Fruit fly (Drosophila melanogaster) whole organism, embryonic: ENCODE data around the gene Nxf3.
A peak's percentile ranks its signal among the peaks of the same experiment; 100 is the strongest.

Experiments used
- Antp ChIP-seq: fragments of 200-800 bp; sonication (Bioruptor generic); optimal IDR thresholded peaks from 3 replicates; lab custom pipeline; 2016; ENCODE audit warnings: missing biosample characterization, missing genetic modification characterization
- B-H2 ChIP-seq: fragments of 200-800 bp; sonication (Bioruptor generic); optimal IDR thresholded peaks from 2 replicates; lab custom pipeline; 2018; ENCODE audit warnings: missing biosample characterization, mild to moderate bottlenecking, missing genetic modification characterization
- CG11695 ChIP-seq: fragments of 200-800 bp; sonication (Bioruptor generic); IDR thresholded peaks from 3 replicates; pipeline ENCODE4 v1.3.6; 2022; ENCODE audit warnings: missing biosample characterization, missing genetic modification characterization
- CG13123 ChIP-seq: fragments of 200-800 bp; sonication (Bioruptor generic); optimal IDR thresholded peaks from 2 replicates; lab custom pipeline; 2016; ENCODE audit warnings: missing biosample characterization, missing genetic modification characterization
- CG13296 ChIP-seq: fragments of 200-800 bp; sonication (Bioruptor generic); optimal IDR thresholded peaks from 3 replicates; lab custom pipeline; 2018; ENCODE audit warnings: missing biosample characterization, mild to moderate bottlenecking, missing genetic modification characterization
- CG13624 ChIP-seq: fragments of 200-800 bp; sonication (Bioruptor generic); optimal IDR thresholded peaks from 2 replicates; lab custom pipeline; 2016; ENCODE audit warnings: missing biosample characterization, missing genetic modification characterization
- CG17186 ChIP-seq: fragments of 200-800 bp; sonication (Bioruptor generic); optimal IDR thresholded peaks from 3 replicates; lab custom pipeline; 2017; ENCODE audit warnings: missing biosample characterization, missing genetic modification reagents, missing genetic modification characterization
- CG31388 ChIP-seq: fragments of 200-800 bp; sonication (Bioruptor generic); optimal IDR thresholded peaks from 2 replicates; lab custom pipeline; 2016; ENCODE audit warnings: missing biosample characterization, missing genetic modification characterization
- CG31441 ChIP-seq: fragments of 200-800 bp; sonication (Bioruptor generic); IDR thresholded peaks from 2 replicates; pipeline ENCODE4 v1.3.6; 2022; ENCODE audit warnings: missing biosample characterization, missing genetic modification characterization
- CG33213 ChIP-seq: fragments of 200-800 bp; sonication (Bioruptor generic); optimal IDR thresholded peaks from 3 replicates; lab custom pipeline; 2016; ENCODE audit warnings: missing biosample characterization, missing genetic modification characterization
- CG3847 ChIP-seq: fragments of 200-800 bp; sonication (Bioruptor generic); IDR thresholded peaks from 2 replicates; pipeline ENCODE4 v1.3.6; 2022; ENCODE audit warnings: missing biosample characterization, missing genetic modification characterization
- CG3995 ChIP-seq: fragments of 200-800 bp; sonication (Bioruptor generic); optimal IDR thresholded peaks from 3 replicates; lab custom pipeline; 2016; ENCODE audit warnings: missing biosample characterization, missing genetic modification characterization
- CG42726 ChIP-seq: fragments of 200-800 bp; sonication (Bioruptor generic); IDR thresholded peaks from 2 replicates; pipeline ENCODE4 v1.3.6; 2022; ENCODE audit warnings: missing biosample characterization, missing genetic modification characterization; ENCODE audit not compliant: partially characterized antibody
- CG4617 ChIP-seq: fragments of 200-800 bp; sonication (Bioruptor generic); optimal IDR thresholded peaks from 3 replicates; lab custom pipeline; 2016; ENCODE audit warnings: missing biosample characterization, missing genetic modification characterization, borderline replicate concordance
- CG6813 ChIP-seq: fragments of 200-800 bp; sonication (Bioruptor generic); optimal IDR thresholded peaks from 2 replicates; lab custom pipeline; 2017; ENCODE audit warnings: missing biosample characterization, missing genetic modification characterization, mild to moderate bottlenecking, moderate library complexity, missing genetic modification reagents
- CG8281 ChIP-seq: fragments of 200-800 bp; sonication (Bioruptor generic); optimal IDR thresholded peaks from 2 replicates; lab custom pipeline; 2018; ENCODE audit warnings: missing biosample characterization, mild to moderate bottlenecking, missing genetic modification characterization, moderate library complexity
- CG8359 ChIP-seq: fragments of 200-800 bp; sonication (Bioruptor generic); optimal IDR thresholded peaks from 2 replicates; lab custom pipeline; 2017; ENCODE audit warnings: missing biosample characterization, mild to moderate bottlenecking, missing genetic modification characterization, borderline replicate concordance
- CG9609 ChIP-seq: fragments of 200-800 bp; sonication (Bioruptor generic); optimal IDR thresholded peaks from 3 replicates; lab custom pipeline; 2016; ENCODE audit warnings: missing biosample characterization, missing genetic modification characterization
- CG9817 ChIP-seq: fragments of 200-800 bp; sonication (Bioruptor generic); optimal IDR thresholded peaks from 2 replicates; lab custom pipeline; 2018; ENCODE audit warnings: missing biosample characterization, mild to moderate bottlenecking, missing genetic modification characterization, moderate library complexity
- CHES-1-like ChIP-seq: fragments of 200-800 bp; sonication (Bioruptor generic); optimal IDR thresholded peaks from 2 replicates; lab custom pipeline; 2016; ENCODE audit warnings: missing biosample characterization, missing genetic modification characterization
- CTCF ChIP-seq: fragments of 200-800 bp; sonication (Bioruptor generic); optimal IDR thresholded peaks from 2 replicates; lab custom pipeline; 2017; ENCODE audit warnings: missing biosample characterization, mild to moderate bottlenecking, missing genetic modification characterization, moderate library complexity
- D19B ChIP-seq: fragments of 200-800 bp; sonication (Bioruptor generic); optimal IDR thresholded peaks from 2 replicates; lab custom pipeline; 2017; ENCODE audit warnings: missing biosample characterization, mild to moderate bottlenecking, missing genetic modification characterization
- Deaf1 ChIP-seq: fragments of 200-800 bp; optimal IDR thresholded peaks from 3 replicates; lab custom pipeline; 2019; ENCODE audit warnings: missing biosample characterization, mild to moderate bottlenecking, missing genetic modification characterization, moderate library complexity
- Dip2 ChIP-seq: fragments of 200-800 bp; sonication (Bioruptor generic); IDR thresholded peaks from 2 replicates; pipeline ENCODE4 v1.3.6; 2022; ENCODE audit warnings: missing biosample characterization, missing genetic modification characterization
- Dll ChIP-seq: fragments of 200-800 bp; sonication (Bioruptor generic); IDR thresholded peaks from 4 replicates; pipeline ENCODE4 v1.3.6; 2022; ENCODE audit warnings: missing biosample characterization, missing genetic modification characterization; ENCODE audit not compliant: partially characterized antibody
- E2f1 ChIP-seq: fragments of 200-800 bp; sonication (Bioruptor generic); IDR thresholded peaks from 2 replicates; pipeline ENCODE4 v1.3.6; 2022; ENCODE audit warnings: missing biosample characterization, missing genetic modification characterization
- Elba2 ChIP-seq: fragments of 200-800 bp; sonication (Bioruptor generic); optimal IDR thresholded peaks from 3 replicates; lab custom pipeline; 2016; ENCODE audit warnings: missing biosample characterization, missing genetic modification characterization
- Jarid2 ChIP-seq: fragments of 200-800 bp; sonication (Bioruptor generic); optimal IDR thresholded peaks from 3 replicates; lab custom pipeline; 2017; ENCODE audit warnings: mild to moderate bottlenecking, missing biosample characterization, missing genetic modification reagents, missing genetic modification characterization
- Max ChIP-seq: fragments of 200-800 bp; sonication (Bioruptor generic); optimal IDR thresholded peaks from 2 replicates; lab custom pipeline; 2016; ENCODE audit warnings: missing biosample characterization, mild to moderate bottlenecking, missing genetic modification characterization
- Nf-YA ChIP-seq: fragments of 200-800 bp; sonication (Bioruptor generic); IDR thresholded peaks from 2 replicates; pipeline ENCODE4 v1.3.6; 2022; ENCODE audit warnings: missing biosample characterization, missing genetic modification characterization
- Rx ChIP-seq: fragments of 200-800 bp; sonication (Bioruptor generic); IDR thresholded peaks from 2 replicates; pipeline ENCODE4 v1.3.6; 2022; ENCODE audit warnings: missing biosample characterization, missing genetic modification characterization
- Side ChIP-seq: fragments of 200-800 bp; sonication (Bioruptor generic); optimal IDR thresholded peaks from 2 replicates; lab custom pipeline; 2016; ENCODE audit warnings: missing biosample characterization, missing genetic modification characterization
- TFAM ChIP-seq: fragments of 200-800 bp; sonication (Bioruptor generic); optimal IDR thresholded peaks from 2 replicates; lab custom pipeline; 2017; ENCODE audit warnings: missing biosample characterization, missing genetic modification characterization, inconsistent platforms
- bigmax ChIP-seq: fragments of 200-800 bp; sonication (Bioruptor generic); optimal IDR thresholded peaks from 2 replicates; lab custom pipeline; 2018; ENCODE audit warnings: missing biosample characterization, mild to moderate bottlenecking, missing genetic modification characterization
- cg ChIP-seq: fragments of 200-800 bp; sonication (Bioruptor generic); optimal IDR thresholded peaks from 3 replicates; lab custom pipeline; 2019; ENCODE audit warnings: missing biosample characterization, mild to moderate bottlenecking, missing genetic modification characterization, moderate library complexity
- eyg ChIP-seq: fragments of 200-800 bp; sonication (Bioruptor generic); optimal IDR thresholded peaks from 3 replicates; lab custom pipeline; 2016; ENCODE audit warnings: missing biosample characterization, missing genetic modification characterization
- fd3F ChIP-seq: fragments of 200-800 bp; sonication (Bioruptor generic); optimal IDR thresholded peaks from 2 replicates; lab custom pipeline; 2018; ENCODE audit warnings: missing biosample characterization, mild to moderate bottlenecking, missing genetic modification characterization, moderate library complexity
- fd64A ChIP-seq: fragments of 200-800 bp; sonication (Bioruptor generic); optimal IDR thresholded peaks from 3 replicates; lab custom pipeline; 2018; ENCODE audit warnings: missing biosample characterization, mild to moderate bottlenecking, missing genetic modification characterization
- gt ChIP-seq: fragments of 200-800 bp; sonication (Bioruptor generic); IDR thresholded peaks from 2 replicates; pipeline ENCODE4 v1.3.6; 2022; ENCODE audit warnings: missing biosample characterization, missing genetic modification characterization
- her ChIP-seq: fragments of 200-800 bp; sonication (Bioruptor generic); optimal IDR thresholded peaks from 2 replicates; lab custom pipeline; 2016; ENCODE audit warnings: missing biosample characterization, missing genetic modification characterization
- jing ChIP-seq: fragments of 200-800 bp; sonication (Bioruptor generic); optimal IDR thresholded peaks from 2 replicates; lab custom pipeline; 2018; ENCODE audit warnings: missing biosample characterization, mild to moderate bottlenecking, missing genetic modification characterization
- knrl ChIP-seq: fragments of 200-800 bp; sonication (Bioruptor generic); IDR thresholded peaks from 3 replicates; pipeline ENCODE4 v1.3.6; 2022; ENCODE audit warnings: missing biosample characterization, missing genetic modification characterization; ENCODE audit not compliant: partially characterized antibody
- nerfin-1 ChIP-seq: fragments of 200-800 bp; sonication (Bioruptor generic); optimal IDR thresholded peaks from 3 replicates; lab custom pipeline; 2019; ENCODE audit warnings: missing biosample characterization, mild to moderate bottlenecking, missing genetic modification characterization, moderate library complexity
- pfk ChIP-seq: fragments of 200-800 bp; sonication (Bioruptor generic); optimal IDR thresholded peaks from 2 replicates; lab custom pipeline; 2018; ENCODE audit warnings: missing biosample characterization, mild to moderate bottlenecking, missing genetic modification characterization, moderate library complexity
- sens ChIP-seq: fragments of 200-800 bp; sonication (Bioruptor generic); peaks from one replicate; lab custom pipeline; 2016; ENCODE audit warnings: missing biosample characterization, missing genetic modification characterization
- tap ChIP-seq: fragments of 200-800 bp; optimal IDR thresholded peaks from 3 replicates; lab custom pipeline; 2019; ENCODE audit warnings: missing biosample characterization, mild to moderate bottlenecking, missing genetic modification characterization, moderate library complexity
- unc-4 ChIP-seq: fragments of 200-800 bp; sonication (Bioruptor generic); IDR thresholded peaks from 2 replicates; pipeline ENCODE4 v1.3.6; 2022; ENCODE audit warnings: missing biosample characterization, missing genetic modification characterization; ENCODE audit not compliant: partially characterized antibody
- wdn ChIP-seq: fragments of 200-800 bp; sonication (Bioruptor generic); IDR thresholded peaks from 2 replicates; pipeline ENCODE4 v1.3.6; 2022; ENCODE audit warnings: missing biosample characterization, missing genetic modification characterization
- wor ChIP-seq: fragments of 200-800 bp; sonication (Bioruptor generic); IDR thresholded peaks from 2 replicates; pipeline ENCODE4 v1.3.6; 2022; ENCODE audit warnings: missing biosample characterization, missing genetic modification characterization

Nxf3 gene

DNA sequence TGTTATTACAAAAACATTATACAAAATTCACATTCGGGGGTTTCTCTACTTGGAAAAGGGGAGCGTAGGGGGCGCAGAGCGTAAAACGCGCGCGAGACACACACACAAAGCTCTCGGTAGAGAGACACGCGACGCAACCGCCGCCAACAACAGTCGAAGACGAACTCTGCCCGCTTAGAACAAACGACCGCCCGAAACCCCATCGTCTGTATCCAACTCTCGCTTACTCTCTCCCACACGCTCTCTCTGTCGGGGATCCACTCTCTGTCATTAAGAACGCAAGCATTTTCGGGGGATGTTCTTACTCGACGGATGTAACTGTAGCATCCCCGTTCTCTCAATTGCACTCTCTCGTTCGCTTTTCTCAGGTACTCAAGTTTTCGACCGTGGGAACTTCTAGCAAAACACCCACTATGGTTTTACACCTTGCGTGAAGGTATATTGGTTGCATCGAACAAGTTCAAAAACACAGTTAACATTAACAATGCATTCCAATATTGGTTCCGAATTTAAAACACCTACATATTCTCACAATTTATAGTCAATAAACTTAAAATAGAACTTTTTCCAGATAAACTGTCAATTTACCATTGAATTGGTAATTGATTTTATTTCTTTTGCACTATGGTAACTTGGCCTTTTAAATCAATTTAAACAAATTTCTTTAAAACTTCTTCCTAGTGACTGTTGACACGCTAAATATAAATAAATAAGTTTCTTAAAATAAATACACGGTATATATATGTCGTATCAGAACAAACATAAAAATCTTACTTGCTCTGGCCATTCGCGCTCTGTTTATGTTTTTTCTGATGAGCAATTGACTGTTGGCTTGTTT is 45.0 kb upstream of the Nxf3 start (continued):
- peak; percentile 90 for TF ChIP-seq CG9609
- peak; percentile 87 for TF ChIP-seq CG9817 (tag; lab: Kevin White, UChicago)
- TF ChIP-seq CHES-1-like (GFP tag; lab: Kevin White, UChicago) = peak; percentile 85
- TF ChIP-seq TFAM (GFP tag; lab: Kevin White, UChicago) = peak; percentile 56
- TF ChIP-seq jing = peak; percentile 88
- TF ChIP-seq CG13123 (GFP tag; lab: Kevin White, UChicago) = peak; percentile 84
- TF ChIP-seq Jarid2 = peak; percentile 92
- peak; percentile 54; the same call in 1 of the 2 replicates for TF ChIP-seq gt (GFP tag; lab: Robert Waterston, UW)
- peak; percentile 89 for TF ChIP-seq nerfin-1
- peak; percentile 88 for TF ChIP-seq Antp (GFP tag; lab: Kevin White, UChicago)
- TF ChIP-seq eyg = peak; percentile 67
- peak; percentile 55 for TF ChIP-seq B-H2 (GFP tag; lab: Kevin White, UChicago)
- TF ChIP-seq CG33213 (GFP tag; lab: Kevin White, UChicago) = peak; percentile 43
- TF ChIP-seq CG3995 (GFP tag; lab: Kevin White, UChicago) = peak; percentile 45
- TF ChIP-seq D19B (GFP tag; lab: Kevin White, UChicago) = peak; percentile 100
- peak; percentile 99 for TF ChIP-seq sens (GFP tag; lab: Kevin White, UChicago)
- peak; percentile 82 for TF ChIP-seq CG11695 (GFP tag; lab: Robert Waterston, UW)
- peak; percentile 92 for TF ChIP-seq CG13624 (GFP tag; lab: Kevin White, UChicago)
- TF ChIP-seq tap (tag; lab: Kevin White, UChicago) = peak; percentile 81
- peak; percentile 72 for TF ChIP-seq CG31388
- TF ChIP-seq cg = peak; percentile 53
- peak; percentile 91 for TF ChIP-seq Max (GFP tag; lab: Kevin White, UChicago)
- peak; percentile 66 for TF ChIP-seq wdn
- peak; percentile 13 for TF ChIP-seq fd64A
- no peak for TF ChIP-seq knrl
- peak; percentile 55; the same call in 1 of the 2 replicates for TF ChIP-seq Rx (GFP tag; lab: Robert Waterston, UW)
- peak; percentile 49 for TF ChIP-seq CTCF (GFP tag; lab: Kevin White, UChicago)
- TF ChIP-seq fd3F = peak; percentile 87
- TF ChIP-seq CG17186 (GFP tag; lab: Kevin White, UChicago) = peak; percentile 32
- TF ChIP-seq CG6813 (GFP tag; lab: Kevin White, UChicago) = peak; percentile 78
- peak; percentile 15; the same call in 1 of the 2 replicates for TF ChIP-seq Dip2 (GFP tag; lab: Robert Waterston, UW)
- TF ChIP-seq Side = peak; percentile 84
- TF ChIP-seq CG8281 (tag; lab: Kevin White, UChicago) = peak; percentile 58
- TF ChIP-seq Dll (GFP tag; lab: Robert Waterston, UW) = peak; percentile 34; the same call in 2 of the 4 replicates
- TF ChIP-seq Nf-YA (GFP tag; lab: Robert Waterston, UW) = peak; percentile 62
- TF ChIP-seq CG4617 = peak; percentile 59
- peak; percentile 68 for TF ChIP-seq E2f1
- no peak for TF ChIP-seq pfk (GFP tag; lab: Kevin White, UChicago)
- peak; percentile 76 for TF ChIP-seq CG8359 (GFP tag; lab: Kevin White, UChicago)
- TF ChIP-seq Elba2 = no peak
- peak; percentile 58; the same call in 1 of the 2 replicates for TF ChIP-seq CG42726 (GFP tag; lab: Robert Waterston, UW)
- peak; percentile 84 for TF ChIP-seq her
- TF ChIP-seq CG31441 (GFP tag; lab: Robert Waterston, UW) = peak; percentile 94
- TF ChIP-seq Deaf1 (tag; lab: Kevin White, UChicago) = peak; percentile 90
- TF ChIP-seq CG13296 (GFP tag; lab: Kevin White, UChicago) = peak; percentile 85
- peak; percentile 80 for TF ChIP-seq CG3847 (GFP tag; lab: Robert Waterston, UW)
- TF ChIP-seq unc-4 = peak; percentile 46
- peak; percentile 77 for TF ChIP-seq wor
- no peak for TF ChIP-seq bigmax (GFP tag; lab: Kevin White, UChicago)
